Fruit fly (Drosophila melanogaster): ENCODE results near the gene Or85c.

The Or85c gene

DNA sequence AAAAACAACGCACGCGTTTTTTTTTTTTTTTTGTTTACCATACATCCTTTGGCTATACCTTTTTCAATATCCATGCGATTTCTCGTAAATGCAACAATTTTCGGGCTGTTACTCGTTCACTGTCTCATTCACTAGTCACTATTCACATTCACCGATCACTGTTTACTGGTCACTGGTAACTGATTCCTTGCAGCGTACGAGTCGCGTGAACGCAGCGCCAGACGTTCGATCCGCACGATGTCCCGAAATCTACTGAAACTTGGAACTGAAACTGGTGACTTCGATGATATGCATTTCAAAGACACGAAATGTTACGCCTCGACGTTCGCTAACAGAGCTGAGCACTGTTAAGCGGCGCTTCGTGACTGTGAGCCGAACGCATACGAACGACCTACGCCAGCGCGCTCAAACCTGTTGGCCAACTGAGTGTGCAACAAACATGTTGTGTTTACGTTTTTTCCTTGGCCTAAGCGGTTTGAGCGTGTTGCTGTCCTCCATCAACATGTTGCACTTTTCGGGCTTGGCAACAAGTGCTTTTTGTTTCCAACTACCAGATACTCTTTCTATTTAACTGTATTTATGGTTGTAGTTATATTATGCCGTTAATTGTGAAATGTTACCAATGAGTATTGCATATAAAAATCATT is 35.3 kb downstream of the Or85c start, which contains the start of gene CG45263:
TSS of gene CG45263 (minus strand) at position 257 of the 647 bp plus-strand sequence.
- TF ChIP-seq CG17801 (GFP tag; optimal IDR thresholded peaks at IDR 0.05; ENCODE audit: partially characterized antibody) = no peak

DNA sequence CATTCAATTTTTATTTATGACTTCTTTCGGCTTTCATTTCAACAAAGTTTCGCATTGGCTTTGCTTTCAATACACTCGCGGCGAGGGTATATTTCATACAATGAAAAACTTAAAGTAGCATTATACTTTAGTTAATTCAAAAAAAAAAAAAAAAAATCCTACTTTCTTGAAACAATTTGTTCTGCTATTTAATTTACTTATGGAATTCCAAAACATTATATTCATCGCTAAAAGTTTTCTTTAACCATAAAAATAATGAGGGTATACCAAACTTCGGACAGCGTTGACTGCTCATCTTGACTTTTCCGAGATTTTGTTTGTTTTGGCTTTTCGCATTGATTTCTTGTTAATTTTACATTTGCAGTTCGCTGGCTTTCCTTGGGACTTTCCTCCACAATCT is 42.3 kb downstream of the Or85c start:
- TF ChIP-seq CG17801 (GFP tag; optimal IDR thresholded peaks at IDR 0.05; ENCODE audit: partially characterized antibody) = no peak

DNA sequence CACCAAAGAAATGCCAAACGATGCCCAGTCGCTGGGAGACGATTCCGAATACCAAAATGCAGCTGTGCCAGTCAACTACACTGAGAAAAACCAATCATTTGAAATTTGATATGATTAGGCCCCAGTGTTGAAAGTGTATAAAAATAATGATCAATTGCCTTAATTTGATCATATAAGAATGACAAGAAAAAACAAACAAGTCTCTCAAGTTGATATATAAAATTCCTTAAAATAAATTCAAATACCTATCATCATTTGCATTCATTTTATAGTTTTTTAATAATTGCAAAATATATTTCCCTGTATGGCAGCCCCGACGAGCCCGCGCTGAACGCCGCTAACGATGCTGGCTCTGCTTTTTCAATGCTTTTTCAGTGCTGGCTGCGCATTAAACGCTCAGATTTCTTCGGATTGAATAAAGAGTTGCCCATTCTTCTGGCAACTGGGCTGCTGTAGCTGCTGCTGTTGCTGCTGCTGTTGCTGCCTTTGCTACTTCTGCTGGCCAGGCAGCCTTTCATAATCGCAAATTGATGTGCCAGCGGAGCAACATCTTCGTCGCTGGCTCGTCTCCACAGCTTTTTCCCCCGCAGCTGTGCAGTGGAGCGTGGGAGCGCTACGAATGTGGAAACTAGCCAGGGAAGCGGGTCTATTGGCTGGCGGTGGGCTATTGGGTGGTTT is 43.0 kb downstream of the Or85c start:
- no peak for TF ChIP-seq CG17801 (GFP tag; optimal IDR thresholded peaks at IDR 0.05; ENCODE audit: partially characterized antibody)

DNA sequence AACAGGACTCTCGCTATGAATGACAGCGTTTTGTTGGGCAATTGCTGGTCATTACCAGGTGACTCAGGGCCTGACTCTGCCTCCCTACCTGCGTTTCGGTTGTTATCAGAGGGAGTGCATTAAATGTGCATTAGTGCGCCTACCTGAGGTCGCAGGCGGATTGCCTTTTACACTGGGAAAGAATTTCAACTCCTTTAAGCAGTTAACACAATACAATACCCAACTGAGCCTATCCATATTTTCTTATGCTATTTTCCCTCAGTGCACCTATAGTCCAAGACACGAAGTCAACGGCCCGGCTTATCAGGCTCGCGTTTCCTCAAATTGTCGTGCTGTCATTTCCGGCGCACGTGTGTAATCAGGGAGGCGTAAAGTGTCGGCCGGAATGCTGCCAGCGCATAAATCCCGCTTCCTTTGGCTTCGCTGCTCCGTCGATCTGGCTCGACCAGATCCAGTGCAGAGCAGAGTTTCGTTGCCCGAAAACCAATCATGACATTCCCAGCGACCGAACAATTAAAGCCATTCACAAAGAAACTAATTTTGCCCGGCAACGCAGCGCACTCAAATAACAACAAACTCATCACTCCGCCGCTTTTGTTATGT is 44.9 kb downstream of the Or85c start:
- no peak for TF ChIP-seq CG17801 (GFP tag; optimal IDR thresholded peaks at IDR 0.05; ENCODE audit: partially characterized antibody)

DNA sequence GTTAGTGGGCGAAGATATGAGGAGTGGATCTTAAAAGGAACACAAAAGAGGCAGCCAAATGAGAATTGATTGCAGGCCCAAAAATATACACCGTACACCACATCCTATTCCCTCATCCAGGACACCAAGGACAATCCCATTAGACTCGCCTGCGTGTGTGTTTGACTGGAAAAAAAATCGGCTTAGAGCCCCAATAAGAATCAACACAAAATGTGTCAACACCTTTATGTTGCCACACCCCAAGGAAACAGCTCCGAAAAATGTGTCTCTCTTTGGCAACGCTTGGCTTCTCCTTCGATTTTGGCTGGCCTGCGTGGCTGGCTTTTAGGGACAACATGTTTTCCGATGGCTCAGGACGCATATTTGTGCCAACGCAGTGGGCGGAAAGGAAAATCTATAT is 48.9 kb downstream of the Or85c start:
- TF ChIP-seq CG17801 (GFP tag; optimal IDR thresholded peaks at IDR 0.05; ENCODE audit: partially characterized antibody) = no peak

All from ovary, adult (tissue).